Worm (Caenorhabditis elegans) whole organism, L4 larva: ENCODE measurements around the gene ttr-35.

Source experiments
- F10B5.3 ChIP-seq: sonication (generic microtip); optimal IDR thresholded peaks from 2 replicates; lab custom pipeline; 2016; ENCODE audit warnings: mild to moderate bottlenecking, missing genetic modification characterization, missing compliant biosample characterization
- F44E2.7 ChIP-seq: fragments of 200-800 bp; sonication (Bioruptor generic); IDR thresholded peaks from 2 replicates; pipeline ENCODE4 v2.1.2; 2022; ENCODE audit warnings: missing genetic modification characterization, missing compliant biosample characterization
- T26A8.4 ChIP-seq: fragments of 200-800 bp; sonication (Bioruptor generic); IDR thresholded peaks from 2 replicates; pipeline ENCODE4 v1.3.6; 2022; ENCODE audit warnings: missing genetic modification characterization, missing compliant biosample characterization
- aha-1 ChIP-seq: fragments of 150-350 bp; peaks from one replicate; lab custom pipeline; 2014; ENCODE audit warnings: missing biosample characterization, missing genetic modification characterization
- aly-2 ChIP-seq: sonication (generic microtip); optimal IDR thresholded peaks from 2 replicates; lab custom pipeline; 2018; ENCODE audit warnings: missing biosample characterization, missing genetic modification characterization
- ama-1 ChIP-seq: fragments of 150-350 bp; optimal IDR thresholded peaks from 2 replicates; lab custom pipeline; 2014; ENCODE audit warnings: inconsistent platforms, mixed read lengths
- ceh-32 ChIP-seq: sonication (generic microtip); optimal IDR thresholded peaks from 2 replicates; lab custom pipeline; 2016; ENCODE audit warnings: mild to moderate bottlenecking, missing genetic modification characterization, missing compliant biosample characterization; ENCODE audit not compliant: poor library complexity
- ceh-44 ChIP-seq: fragments of 200-800 bp; sonication (Bioruptor generic); IDR thresholded peaks from 2 replicates; pipeline ENCODE4 v1.3.6; 2022; ENCODE audit warnings: missing genetic modification reagents, missing genetic modification characterization, missing compliant biosample characterization
- cey-2 ChIP-seq: sonication (generic microtip); optimal IDR thresholded peaks from 3 replicates; lab custom pipeline; 2017; ENCODE audit warnings: missing genetic modification characterization, mild to moderate bottlenecking, missing compliant biosample characterization, antibody characterized with exemption, borderline replicate concordance; ENCODE audit not compliant: insufficient read depth
- ctbp-1 ChIP-seq: fragments of 200-800 bp; sonication (Bioruptor generic); IDR thresholded peaks from 2 replicates; pipeline ENCODE4 v1.3.6; 2022; ENCODE audit warnings: missing genetic modification reagents, missing genetic modification characterization, missing compliant biosample characterization
- daf-12 ChIP-seq: fragments of 150-350 bp; optimal IDR thresholded peaks from 2 replicates; lab custom pipeline; 2014; ENCODE audit warnings: missing biosample characterization, missing genetic modification reagents, missing genetic modification characterization
- daf-16 ChIP-seq, 3 experiments: sonication (generic microtip); optimal IDR thresholded peaks; 2 replicates each; lab custom pipeline; 2016 to 2017; ENCODE audit warnings: missing genetic modification characterization in 3 of 3, missing genetic modification reagents in 3 of 3, mild to moderate bottlenecking in 2 of 3, missing compliant biosample characterization in 2 of 3, missing biosample characterization in 1 of 3, moderate library complexity in 1 of 3
- dmd-6 ChIP-seq: fragments of 200-800 bp; sonication (Bioruptor generic); IDR thresholded peaks from 2 replicates; pipeline ENCODE4 v1.3.6; 2022; ENCODE audit warnings: missing genetic modification reagents, missing genetic modification characterization, missing compliant biosample characterization
- dmd-8 ChIP-seq: fragments of 200-800 bp; sonication (Bioruptor generic); IDR thresholded peaks from 2 replicates; pipeline ENCODE4 v1.3.6; 2022; ENCODE audit warnings: missing genetic modification characterization, missing compliant biosample characterization
- dmd-9 ChIP-seq: fragments of 200-800 bp; sonication (Bioruptor generic); IDR thresholded peaks from 2 replicates; pipeline ENCODE4 v1.3.6; 2022; ENCODE audit warnings: missing genetic modification reagents, missing genetic modification characterization, missing compliant biosample characterization
- duxl-1 ChIP-seq: sonication (generic microtip); optimal IDR thresholded peaks from 2 replicates; lab custom pipeline; 2016; ENCODE audit warnings: mild to moderate bottlenecking, missing genetic modification characterization, moderate library complexity, missing compliant biosample characterization; ENCODE audit not compliant: poor library complexity
- dve-1 ChIP-seq: sonication (generic microtip); optimal IDR thresholded peaks from 2 replicates; lab custom pipeline; 2017; ENCODE audit warnings: antibody characterized with exemption, mild to moderate bottlenecking, missing genetic modification characterization, missing compliant biosample characterization; ENCODE audit not compliant: insufficient read depth
- egl-27 ChIP-seq: sonication (generic microtip); optimal IDR thresholded peaks from 3 replicates; lab custom pipeline; 2017; ENCODE audit warnings: missing biosample characterization, missing genetic modification reagents, missing genetic modification characterization
- hlh-11 ChIP-seq: fragments of 200-800 bp; sonication (Bioruptor generic); optimal IDR thresholded peaks from 2 replicates; lab custom pipeline; 2018; ENCODE audit warnings: mild to moderate bottlenecking, missing genetic modification characterization, missing compliant biosample characterization
- hlh-30 ChIP-seq: sonication (generic microtip); optimal IDR thresholded peaks from 2 replicates; lab custom pipeline; 2017; ENCODE audit warnings: antibody characterized with exemption, mild to moderate bottlenecking, missing genetic modification characterization, missing compliant biosample characterization; ENCODE audit not compliant: insufficient read depth
- lin-1 ChIP-seq: fragments of 200-800 bp; sonication (Bioruptor generic); IDR thresholded peaks from 2 replicates; pipeline ENCODE4 v1.3.6; 2022; ENCODE audit warnings: missing genetic modification reagents, missing genetic modification characterization, missing compliant biosample characterization
- lin-13 ChIP-seq: fragments of 150-350 bp; optimal IDR thresholded peaks from 2 replicates; lab custom pipeline; 2014; ENCODE audit warnings: missing biosample characterization, missing genetic modification reagents, missing genetic modification characterization
- lin-39 ChIP-seq: fragments of 150-350 bp; optimal IDR thresholded peaks from 2 replicates; lab custom pipeline; 2014; ENCODE audit warnings: missing biosample characterization, missing genetic modification reagents, missing genetic modification characterization
- mep-1 ChIP-seq: fragments of 150-350 bp; sonication (generic microtip); optimal IDR thresholded peaks from 3 replicates; lab custom pipeline; 2014; ENCODE audit warnings: missing biosample characterization, missing genetic modification characterization
- mes-2 ChIP-seq: sonication (generic microtip); optimal IDR thresholded peaks from 2 replicates; lab custom pipeline; 2016; ENCODE audit warnings: missing genotype, mild to moderate bottlenecking, missing genetic modification characterization, missing compliant biosample characterization; ENCODE audit not compliant: poor library complexity, severe bottlenecking
- mxl-2 ChIP-seq: fragments of 200-800 bp; sonication (Bioruptor generic); conservative IDR thresholded peaks from 2 replicates; pipeline ENCODE4 v1.3.6; 2022; ENCODE audit warnings: missing genetic modification reagents, missing genetic modification characterization, missing compliant biosample characterization
- mxl-3 ChIP-seq: fragments of 200-800 bp; sonication (Bioruptor generic); optimal IDR thresholded peaks from 2 replicates; lab custom pipeline; 2018; ENCODE audit warnings: mild to moderate bottlenecking, missing genetic modification characterization, missing compliant biosample characterization
- nhr-102 ChIP-seq: sonication (generic microtip); optimal IDR thresholded peaks from 2 replicates; lab custom pipeline; 2016; ENCODE audit warnings: mild to moderate bottlenecking, missing genetic modification characterization, moderate library complexity, missing compliant biosample characterization
- nhr-237 ChIP-seq: sonication (generic microtip); optimal IDR thresholded peaks from 2 replicates; lab custom pipeline; 2017; ENCODE audit warnings: missing biosample characterization, missing genetic modification characterization
- nhr-28 ChIP-seq: fragments of 150-350 bp; optimal IDR thresholded peaks from 2 replicates; lab custom pipeline; 2014; ENCODE audit warnings: missing biosample characterization, missing genetic modification characterization
- nhr-48 ChIP-seq: sonication (generic microtip); optimal IDR thresholded peaks from 2 replicates; lab custom pipeline; 2016; ENCODE audit warnings: mild to moderate bottlenecking, missing genetic modification characterization, missing compliant biosample characterization
- nhr-77 ChIP-seq: fragments of 150-350 bp; optimal IDR thresholded peaks from 2 replicates; lab custom pipeline; 2014; ENCODE audit warnings: missing biosample characterization, missing genetic modification characterization
- saeg-2 ChIP-seq: fragments of 200-800 bp; sonication (Bioruptor generic); IDR thresholded peaks from 2 replicates; pipeline ENCODE4 v1.3.6; 2022; ENCODE audit warnings: missing genetic modification reagents, missing genetic modification characterization, missing compliant biosample characterization
- sdz-12 ChIP-seq: fragments of 200-800 bp; sonication (Bioruptor generic); optimal IDR thresholded peaks from 2 replicates; lab custom pipeline; 2018; ENCODE audit warnings: mild to moderate bottlenecking, missing genetic modification characterization, missing compliant biosample characterization
- set-16 ChIP-seq: fragments of 200-800 bp; sonication (Bioruptor generic); IDR thresholded peaks from 2 replicates; pipeline ENCODE4 v1.3.6; 2022; ENCODE audit warnings: missing genetic modification reagents, missing genetic modification characterization, missing compliant biosample characterization
- skn-1 ChIP-seq: fragments of 150-350 bp; optimal IDR thresholded peaks from 2 replicates; lab custom pipeline; 2014; ENCODE audit warnings: missing biosample characterization, missing genetic modification characterization
- snpc-4 ChIP-seq: fragments of 150-350 bp; optimal IDR thresholded peaks from 2 replicates; lab custom pipeline; 2014; ENCODE audit warnings: missing biosample characterization, missing genetic modification characterization
- spr-3 ChIP-seq: fragments of 200-800 bp; sonication (Bioruptor generic); optimal IDR thresholded peaks from 2 replicates; lab custom pipeline; 2018; ENCODE audit warnings: mild to moderate bottlenecking, missing genetic modification characterization, missing compliant biosample characterization
- unc-62 ChIP-seq, 3 experiments: fragments of 150-350 bp in 1 of 3; sonication (generic microtip); optimal IDR thresholded peaks in 2 of 3; peaks in 1 of 3; 1 replicate in 1 of 3; 2 replicates in 2 of 3; lab custom pipeline; 2014 to 2017; ENCODE audit warnings: missing biosample characterization in 3 of 3, missing genetic modification characterization in 3 of 3, missing genetic modification reagents in 3 of 3, missing genotype in 1 of 3
- zfp-3 ChIP-seq: fragments of 200-800 bp; sonication (Bioruptor generic); conservative IDR thresholded peaks from 2 replicates; pipeline ENCODE4 v1.3.6; 2022; ENCODE audit warnings: missing genetic modification reagents, missing genetic modification characterization, missing compliant biosample characterization
- zip-2 ChIP-seq: fragments of 150-350 bp; optimal IDR thresholded peaks from 2 replicates; lab custom pipeline; 2014; ENCODE audit warnings: missing biosample characterization, missing genetic modification characterization

Gene ttr-35

DNA sequence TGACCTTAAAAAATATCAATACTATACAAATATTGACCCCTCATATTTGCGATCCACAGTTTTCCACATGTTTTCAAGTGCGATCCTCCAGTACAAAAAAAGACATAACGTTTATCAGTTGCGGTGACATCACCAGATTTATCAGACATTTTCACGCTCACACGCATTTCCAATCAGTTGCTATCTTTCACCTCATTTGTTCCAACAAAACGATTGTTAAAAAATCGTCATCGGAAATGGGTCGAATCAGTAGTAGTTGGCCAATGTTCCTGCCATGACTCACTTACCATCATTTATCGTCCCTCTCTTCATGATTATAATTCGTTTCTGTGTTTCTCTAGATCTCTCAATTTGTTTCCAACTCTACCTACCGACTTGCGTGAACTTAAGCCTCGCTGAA, 39.6 kb downstream of the ttr-35 start (continued):
- TF ChIP-seq cey-2, result no peak
- no peak for TF ChIP-seq ceh-44 (GFP tag; lab: Robert Waterston, UW)
- peak; percentile 59 for TF ChIP-seq hlh-11
- no peak for TF ChIP-seq nhr-48
- TF ChIP-seq zfp-3 (GFP tag; lab: Robert Waterston, UW), result no peak
- TF ChIP-seq aly-2 (tag; lab: Kevin White, UChicago), result no peak
- no peak for TF ChIP-seq snpc-4 (tag; lab: Kevin White, UChicago)
- TF ChIP-seq nhr-237 (tag; lab: Kevin White, UChicago), result no peak
- no peak for TF ChIP-seq aha-1 (tag; lab: Kevin White, UChicago)
- no peak for TF ChIP-seq sdz-12 (GFP tag; lab: Kevin White, UChicago)
- no peak for TF ChIP-seq duxl-1 (tag; lab: Kevin White, UChicago)
- TF ChIP-seq egl-27 (tag; lab: Kevin White, UChicago), result no peak
- no peak for TF ChIP-seq ceh-32 (tag; lab: Kevin White, UChicago)
- TF ChIP-seq daf-12 (tag; lab: Kevin White, UChicago), result no peak
- TF ChIP-seq dmd-8 (GFP tag; lab: Robert Waterston, UW), result no peak
- peak; percentile 17 for TF ChIP-seq hlh-30 (tag; lab: Kevin White, UChicago)
- no peak for TF ChIP-seq mxl-2 (GFP tag; lab: Robert Waterston, UW)
- TF ChIP-seq F10B5.3 (tag; lab: Kevin White, UChicago), result no peak
- TF ChIP-seq dmd-9 (GFP tag; lab: Robert Waterston, UW), result no peak
- TF ChIP-seq dmd-6 (GFP tag; lab: Robert Waterston, UW), result peak; percentile 60
- TF ChIP-seq daf-16 (GFP tag; optimal IDR thresholded peaks at IDR 0.05; lab: Kevin White, UChicago), result no peak
- TF ChIP-seq daf-16 (tag; optimal IDR thresholded peaks at IDR 0.05; lab: Kevin White, UChicago), result peak; percentile 61
- no peak for TF ChIP-seq saeg-2 (GFP tag; lab: Robert Waterston, UW)
- TF ChIP-seq mep-1 (tag; lab: Kevin White, UChicago), result no peak
- TF ChIP-seq mxl-3 (GFP tag; lab: Kevin White, UChicago), result peak; percentile 36
- TF ChIP-seq ama-1 (lab: Kevin White, UChicago), result no peak
- no peak for TF ChIP-seq F44E2.7 (GFP tag; lab: Robert Waterston, UW)
- TF ChIP-seq nhr-28 (tag; lab: Kevin White, UChicago), result peak; percentile 72
- TF ChIP-seq T26A8.4, result no peak
- TF ChIP-seq mes-2 (tag; lab: Kevin White, UChicago), result peak; percentile 17
- no peak for TF ChIP-seq lin-39 (tag; lab: Kevin White, UChicago)
- TF ChIP-seq nhr-102 (tag; lab: Kevin White, UChicago), result no peak
- TF ChIP-seq spr-3 (GFP tag; lab: Kevin White, UChicago), result no peak
- TF ChIP-seq skn-1 (tag; lab: Kevin White, UChicago), result no peak
- TF ChIP-seq dve-1, result peak; percentile 44
- TF ChIP-seq lin-13 (GFP tag; lab: Kevin White, UChicago), result no peak
- no peak for TF ChIP-seq lin-1
- TF ChIP-seq nhr-77 (tag; lab: Kevin White, UChicago), result no peak
- no peak for TF ChIP-seq ctbp-1 (GFP tag; lab: Robert Waterston, UW)
- TF ChIP-seq set-16 (GFP tag; lab: Robert Waterston, UW), result no peak
- no peak for TF ChIP-seq zip-2

DNA sequence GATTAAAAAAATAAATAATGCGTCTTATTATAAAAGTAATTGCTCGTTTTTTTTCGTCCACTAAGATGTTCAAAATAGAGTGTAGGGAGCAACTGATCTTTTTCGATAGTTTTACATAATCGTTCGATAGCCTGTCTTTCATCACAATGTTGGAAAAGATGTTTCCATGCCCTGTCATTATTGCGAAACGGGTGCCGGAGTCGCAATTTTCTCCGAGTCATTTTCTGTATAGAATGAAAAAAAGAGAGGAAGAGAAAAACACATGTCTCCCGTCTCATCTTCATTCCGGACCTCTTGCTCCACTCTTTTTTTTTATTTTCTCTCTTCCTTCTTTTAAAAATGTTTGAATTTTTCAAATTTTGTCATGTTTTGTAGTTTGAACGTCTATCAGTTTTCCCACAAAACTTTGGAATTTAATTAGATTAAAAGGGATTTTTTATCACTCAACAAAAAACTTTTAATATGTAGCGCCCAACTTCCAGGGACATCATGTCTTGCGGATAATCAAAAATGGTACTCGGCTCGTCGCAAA, 40.8 kb downstream of the ttr-35 start, which contains the start of gene svh-2:
TSS of gene svh-2 (plus strand) at position 482 of the 532 bp plus-strand sequence.
- TF ChIP-seq ceh-32 (tag; lab: Kevin White, UChicago), result no peak
- peak; percentile 44 for TF ChIP-seq aha-1 (tag; lab: Kevin White, UChicago)
- peak in 1 of 2 experiments; percentile 98 for TF ChIP-seq unc-62 (GFP tag; optimal IDR thresholded peaks at IDR 0.05 in 1 of 2; lab: Kevin White, UChicago)
- no peak for TF ChIP-seq unc-62 (tag; optimal IDR thresholded peaks at IDR 0.05; lab: Kevin White, UChicago)
- peak; percentile 1 for TF ChIP-seq hlh-30 (tag; lab: Kevin White, UChicago)
- TF ChIP-seq, all 104 proteins: peak for 3
